Fruit fly (Drosophila melanogaster) whole organism, embryonic: ENCODE data around the gene cpb.

ENCODE experiments used
- Awh ChIP-seq: fragments of 200-800 bp; sonication (Bioruptor generic); IDR thresholded peaks from 2 replicates; pipeline ENCODE4, ENCODE4 v1.3.6; 2022; ENCODE audit warnings: missing biosample characterization, missing genetic modification characterization
- B-H2 ChIP-seq: fragments of 200-800 bp; sonication (Bioruptor generic); optimal IDR thresholded peaks from 2 replicates; lab custom pipeline; 2018; ENCODE audit warnings: missing biosample characterization, mild to moderate bottlenecking, missing genetic modification characterization
- CG11398 ChIP-seq: fragments of 200-800 bp; sonication (Bioruptor generic); optimal IDR thresholded peaks from 2 replicates; lab custom pipeline; 2016; ENCODE audit warnings: missing biosample characterization, missing genetic modification characterization
- CG12391 ChIP-seq: fragments of 200-800 bp; sonication (Bioruptor generic); optimal IDR thresholded peaks from 3 replicates; lab custom pipeline; 2018; ENCODE audit warnings: missing biosample characterization, mild to moderate bottlenecking, missing genetic modification characterization, moderate library complexity
- CG13287 ChIP-seq: fragments of 200-800 bp; sonication (Bioruptor generic); IDR thresholded peaks from 2 replicates; pipeline ENCODE4 v1.3.6; 2022; ENCODE audit warnings: missing biosample characterization, missing genetic modification characterization; ENCODE audit not compliant: partially characterized antibody
- CG13296 ChIP-seq: fragments of 200-800 bp; sonication (Bioruptor generic); optimal IDR thresholded peaks from 3 replicates; lab custom pipeline; 2018; ENCODE audit warnings: missing biosample characterization, mild to moderate bottlenecking, missing genetic modification characterization
- CG1529 ChIP-seq: fragments of 200-800 bp; sonication (Bioruptor generic); optimal IDR thresholded peaks from 3 replicates; lab custom pipeline; 2018; ENCODE audit warnings: missing biosample characterization, missing genetic modification characterization
- CG17186 ChIP-seq: fragments of 200-800 bp; sonication (Bioruptor generic); optimal IDR thresholded peaks from 3 replicates; lab custom pipeline; 2017; ENCODE audit warnings: missing biosample characterization, missing genetic modification reagents, missing genetic modification characterization
- CG17802 ChIP-seq: fragments of 200-800 bp; sonication (Bioruptor generic); optimal IDR thresholded peaks from 2 replicates; lab custom pipeline; 2018; ENCODE audit warnings: missing biosample characterization, mild to moderate bottlenecking, missing genetic modification characterization, moderate library complexity
- CG2889 ChIP-seq: fragments of 200-800 bp; sonication (Bioruptor generic); IDR thresholded peaks from 3 replicates; pipeline ENCODE4 v1.3.6; 2022; ENCODE audit warnings: missing biosample characterization, missing genetic modification characterization
- CG31365 ChIP-seq: fragments of 200-800 bp; sonication (Bioruptor generic); optimal IDR thresholded peaks from 2 replicates; lab custom pipeline; 2018; ENCODE audit warnings: missing biosample characterization, mild to moderate bottlenecking, missing genetic modification characterization
- CG34422 ChIP-seq: fragments of 200-800 bp; sonication (Bioruptor generic); IDR thresholded peaks from 3 replicates; pipeline ENCODE4 v1.3.6; 2022; ENCODE audit warnings: missing biosample characterization, missing genetic modification characterization
- CG4820 ChIP-seq: fragments of 200-800 bp; sonication (Bioruptor generic); optimal IDR thresholded peaks from 3 replicates; lab custom pipeline; 2016; ENCODE audit warnings: missing biosample characterization, missing genetic modification characterization
- CG6254 ChIP-seq: fragments of 200-800 bp; sonication (Bioruptor generic); optimal IDR thresholded peaks from 3 replicates; lab custom pipeline; 2017; ENCODE audit warnings: mild to moderate bottlenecking, missing biosample characterization, missing genetic modification reagents, missing genetic modification characterization
- CG6791 ChIP-seq: fragments of 200-800 bp; sonication (Bioruptor generic); IDR thresholded peaks from 3 replicates; pipeline ENCODE4 v1.3.6; 2022; ENCODE audit warnings: missing biosample characterization, missing genetic modification characterization; ENCODE audit not compliant: partially characterized antibody
- CG7357 ChIP-seq: fragments of 200-800 bp; sonication (Bioruptor generic); IDR thresholded peaks from 3 replicates; pipeline ENCODE4 v1.3.6; 2022; ENCODE audit warnings: missing biosample characterization, missing genetic modification characterization
- CG9817 ChIP-seq: fragments of 200-800 bp; sonication (Bioruptor generic); optimal IDR thresholded peaks from 2 replicates; lab custom pipeline; 2018; ENCODE audit warnings: missing biosample characterization, mild to moderate bottlenecking, missing genetic modification characterization, moderate library complexity
- CTCF ChIP-seq: fragments of 200-800 bp; sonication (Bioruptor generic); optimal IDR thresholded peaks from 2 replicates; lab custom pipeline; 2017; ENCODE audit warnings: missing biosample characterization, mild to moderate bottlenecking, missing genetic modification characterization, moderate library complexity
- CrebB ChIP-seq: fragments of 200-800 bp; sonication (Bioruptor generic); optimal IDR thresholded peaks from 3 replicates; lab custom pipeline; 2018; ENCODE audit warnings: missing biosample characterization, mild to moderate bottlenecking, missing genetic modification characterization
- Dad ChIP-seq: fragments of 200-800 bp; sonication (Bioruptor generic); optimal IDR thresholded peaks from 3 replicates; lab custom pipeline; 2016; ENCODE audit warnings: missing biosample characterization, missing genetic modification characterization
- Dbx ChIP-seq: fragments of 200-800 bp; sonication (Bioruptor generic); IDR thresholded peaks from 3 replicates; pipeline ENCODE4 v1.3.6; 2022; ENCODE audit warnings: missing biosample characterization, missing genetic modification characterization
- E2f2 ChIP-seq: fragments of 200-800 bp; sonication (Bioruptor generic); IDR thresholded peaks from 2 replicates; pipeline ENCODE4 v1.3.6; 2022; ENCODE audit warnings: missing biosample characterization, missing genetic modification characterization
- Ets65A ChIP-seq: fragments of 200-800 bp; sonication (Bioruptor generic); peaks from one replicate; lab custom pipeline; 2016; ENCODE audit warnings: missing biosample characterization, missing genetic modification characterization
- Fer3 ChIP-seq: fragments of 200-800 bp; sonication (Bioruptor generic); optimal IDR thresholded peaks from 2 replicates; lab custom pipeline; 2018; ENCODE audit warnings: missing biosample characterization, mild to moderate bottlenecking, missing genetic modification characterization, moderate library complexity
- H15 ChIP-seq: fragments of 200-800 bp; sonication (Bioruptor generic); IDR thresholded peaks from 3 replicates; pipeline ENCODE4 v1.3.6; 2022; ENCODE audit warnings: missing biosample characterization, missing genetic modification characterization
- HmgZ ChIP-seq: fragments of 200-800 bp; sonication (Bioruptor generic); optimal IDR thresholded peaks from 2 replicates; lab custom pipeline; 2018; ENCODE audit warnings: missing biosample characterization, mild to moderate bottlenecking, missing genetic modification characterization
- MBD-R2 ChIP-seq: fragments of 200-800 bp; sonication (Bioruptor generic); IDR thresholded peaks from 2 replicates; pipeline ENCODE4 v1.3.6; 2022; ENCODE audit warnings: missing biosample characterization, missing genetic modification characterization
- Max ChIP-seq: fragments of 200-800 bp; sonication (Bioruptor generic); optimal IDR thresholded peaks from 2 replicates; lab custom pipeline; 2016; ENCODE audit warnings: missing biosample characterization, mild to moderate bottlenecking, missing genetic modification characterization
- Med ChIP-seq: fragments of 200-800 bp; sonication (Bioruptor generic); peaks from one replicate; lab custom pipeline; 2016; ENCODE audit warnings: missing biosample characterization, missing genetic modification characterization, mild to moderate bottlenecking, inconsistent platforms, moderate library complexity
- Mes4 ChIP-seq: fragments of 200-800 bp; sonication (Bioruptor generic); optimal IDR thresholded peaks from 2 replicates; lab custom pipeline; 2016; ENCODE audit warnings: missing biosample characterization, missing genetic modification characterization
- NK7.1 ChIP-seq: fragments of 200-800 bp; sonication (Bioruptor generic); optimal IDR thresholded peaks from 3 replicates; lab custom pipeline; 2016; ENCODE audit warnings: missing biosample characterization, missing genetic modification characterization
- Rx ChIP-seq: fragments of 200-800 bp; sonication (Bioruptor generic); IDR thresholded peaks from 2 replicates; pipeline ENCODE4 v1.3.6; 2022; ENCODE audit warnings: missing biosample characterization, missing genetic modification characterization
- Xrp1 ChIP-seq: fragments of 200-800 bp; sonication (Bioruptor generic); IDR thresholded peaks from 2 replicates; pipeline ENCODE4 v1.3.6; 2022; ENCODE audit warnings: missing biosample characterization, missing genetic modification characterization
- al ChIP-seq: fragments of 200-800 bp; sonication (Bioruptor generic); IDR thresholded peaks from 2 replicates; pipeline ENCODE4 v1.3.6; 2022; ENCODE audit warnings: missing biosample characterization, missing genetic modification characterization
- bsh ChIP-seq, 2 experiments: fragments of 200-800 bp; sonication (Bioruptor generic); optimal IDR thresholded peaks; 2 replicates each; lab custom pipeline; 2017 to 2018; ENCODE audit warnings: mild to moderate bottlenecking in 2 of 2, missing biosample characterization in 2 of 2, missing genetic modification characterization in 2 of 2, moderate library complexity in 1 of 2
- chinmo ChIP-seq: fragments of 200-800 bp; sonication (Bioruptor generic); IDR thresholded peaks from 4 replicates; pipeline ENCODE4 v1.3.6; 2022; ENCODE audit warnings: missing biosample characterization, missing genetic modification characterization; ENCODE audit not compliant: partially characterized antibody
- crp ChIP-seq, 2 experiments: fragments of 200-800 bp; sonication (Bioruptor generic); optimal IDR thresholded peaks; 2 replicates in 1 of 2; 3 replicates in 1 of 2; lab custom pipeline; 2017; ENCODE audit warnings: missing biosample characterization in 2 of 2, missing genetic modification characterization in 2 of 2, mild to moderate bottlenecking in 1 of 2, moderate library complexity in 1 of 2
- danr ChIP-seq: fragments of 200-800 bp; sonication (Bioruptor generic); IDR thresholded peaks from 2 replicates; pipeline ENCODE4 v1.3.6; 2022; ENCODE audit warnings: missing biosample characterization, missing genetic modification characterization
- dm ChIP-seq: fragments of 200-800 bp; sonication (Bioruptor generic); optimal IDR thresholded peaks from 3 replicates; lab custom pipeline; 2016; ENCODE audit warnings: missing biosample characterization, missing genetic modification characterization
- eve ChIP-seq, 2 experiments: fragments of >200 bp; optimal IDR thresholded peaks; 2 replicates each; lab custom pipeline; 2017; ENCODE audit warnings: missing biosample characterization in 2 of 2, missing genetic modification characterization in 2 of 2
- ftz-f1 ChIP-seq: fragments of 200-800 bp; sonication (Bioruptor generic); optimal IDR thresholded peaks from 2 replicates; lab custom pipeline; 2016; ENCODE audit warnings: missing biosample characterization, missing genetic modification characterization
- jumu ChIP-seq: fragments of 200-800 bp; sonication (Bioruptor generic); optimal IDR thresholded peaks from 3 replicates; lab custom pipeline; 2016; ENCODE audit warnings: missing biosample characterization, missing genetic modification characterization
- pzg ChIP-seq: fragments of 200-800 bp; sonication (Bioruptor generic); optimal IDR thresholded peaks from 3 replicates; lab custom pipeline; 2018; ENCODE audit warnings: missing biosample characterization, mild to moderate bottlenecking, missing genetic modification characterization, moderate library complexity
- schlank ChIP-seq: fragments of 200-800 bp; sonication (Bioruptor generic); optimal IDR thresholded peaks from 2 replicates; lab custom pipeline; 2018; ENCODE audit warnings: missing biosample characterization, mild to moderate bottlenecking, missing genetic modification characterization
- sna ChIP-seq: fragments of 200-800 bp; sonication (Bioruptor generic); IDR thresholded peaks from 2 replicates; pipeline ENCODE4 v1.3.6; 2022; ENCODE audit warnings: missing biosample characterization, missing genetic modification characterization; ENCODE audit not compliant: partially characterized antibody
- stwl ChIP-seq: fragments of 200-800 bp; sonication (Bioruptor generic); optimal IDR thresholded peaks from 3 replicates; lab custom pipeline; 2018; ENCODE audit warnings: missing biosample characterization, mild to moderate bottlenecking, missing genetic modification characterization, moderate library complexity
- sug ChIP-seq: fragments of 200-800 bp; optimal IDR thresholded peaks from 2 replicates; lab custom pipeline; 2019; ENCODE audit warnings: missing biosample characterization, mild to moderate bottlenecking, missing genetic modification characterization, moderate library complexity
- tll ChIP-seq, 2 experiments: fragments of 200-800 bp in 1 of 2; fragments of >200 bp in 1 of 2; sonication (Bioruptor generic) in 1 of 2; optimal IDR thresholded peaks; 2 replicates each; lab custom pipeline; 2017 to 2019; ENCODE audit warnings: missing biosample characterization in 2 of 2, missing genetic modification characterization in 2 of 2, mild to moderate bottlenecking in 1 of 2, moderate library complexity in 1 of 2
- trem ChIP-seq: fragments of 200-800 bp; optimal IDR thresholded peaks from 3 replicates; lab custom pipeline; 2019; ENCODE audit warnings: missing biosample characterization, mild to moderate bottlenecking, missing genetic modification characterization, moderate library complexity
- twi ChIP-seq: fragments of 200-800 bp; optimal IDR thresholded peaks from 2 replicates; lab custom pipeline; 2019; ENCODE audit warnings: missing biosample characterization, mild to moderate bottlenecking, missing genetic modification characterization, moderate library complexity
- vvl ChIP-seq: fragments of 200-800 bp; sonication (Bioruptor generic); IDR thresholded peaks from 2 replicates; pipeline ENCODE4 v1.3.6; 2022; ENCODE audit warnings: missing biosample characterization, missing genetic modification characterization
- wdn ChIP-seq: fragments of 200-800 bp; sonication (Bioruptor generic); IDR thresholded peaks from 2 replicates; pipeline ENCODE4 v1.3.6; 2022; ENCODE audit warnings: missing biosample characterization, missing genetic modification characterization

Gene cpb

DNA sequence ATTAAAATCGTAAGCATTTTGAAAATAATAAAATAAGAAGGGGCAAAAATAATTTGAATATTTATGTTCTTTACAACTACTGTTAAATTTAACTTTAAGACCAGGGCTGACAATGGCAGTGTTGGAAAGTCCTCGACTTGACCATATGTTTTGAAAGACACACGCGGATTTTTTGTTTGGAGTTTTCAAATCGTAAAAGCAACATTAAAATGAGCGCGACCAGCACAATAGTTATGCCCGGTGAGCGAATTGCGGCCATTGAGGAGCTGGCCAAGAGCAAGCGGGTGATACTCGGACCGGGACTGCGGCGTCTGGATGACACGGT lies 23.9 kb downstream of the cpb start, which contains the start of gene Rrp40:
TSS of gene Rrp40 (plus strand) at position 113 of the 325 bp plus-strand sequence.
- TF ChIP-seq CG4820 (GFP tag; lab: Kevin White, UChicago) = no peak
- TF ChIP-seq CG13296 (GFP tag; lab: Kevin White, UChicago) = no peak
- TF ChIP-seq Rx = no peak
- no peak for TF ChIP-seq eve (GFP tag; optimal IDR thresholded peaks at IDR 0.05; lab: Kevin White, UChicago)
- TF ChIP-seq CG1529 (GFP tag; lab: Kevin White, UChicago) = no peak
- peak; percentile 74 for TF ChIP-seq MBD-R2 (GFP tag; lab: Robert Waterston, UW)
- TF ChIP-seq schlank (tag; lab: Kevin White, UChicago) = no peak
- TF ChIP-seq Awh = no peak
- peak; percentile 38 for TF ChIP-seq CG17186 (GFP tag; lab: Kevin White, UChicago)
- TF ChIP-seq CG13287 (GFP tag; lab: Robert Waterston, UW) = peak; percentile 21; the same call in 1 of the 2 replicates
- peak; percentile 50 for TF ChIP-seq twi (tag; lab: Kevin White, UChicago)
- TF ChIP-seq B-H2 (GFP tag; lab: Kevin White, UChicago) = no peak
- TF ChIP-seq jumu (GFP tag; lab: Kevin White, UChicago) = no peak
- TF ChIP-seq Med (GFP tag; lab: Kevin White, UChicago) = peak; percentile 80
- 0 out of 3 replicates have a peak, but pooled peaks have one; percentile 8 for TF ChIP-seq CG6791
- peak; percentile 55 to 96 for TF ChIP-seq crp (GFP tag; optimal IDR thresholded peaks at IDR 0.05; lab: Kevin White, UChicago)
- no peak for TF ChIP-seq Xrp1
- no peak for TF ChIP-seq CG2889 (GFP tag; lab: Robert Waterston, UW)
- TF ChIP-seq Ets65A = no peak
- TF ChIP-seq CG9817 = no peak
- TF ChIP-seq pzg (GFP tag; lab: Kevin White, UChicago) = peak; percentile 60
- no peak for TF ChIP-seq NK7.1 (GFP tag; lab: Kevin White, UChicago)
- peak; percentile 85 for TF ChIP-seq E2f2 (GFP tag; lab: Robert Waterston, UW)
- no peak for TF ChIP-seq Dad (GFP tag; lab: Kevin White, UChicago)
- TF ChIP-seq HmgZ = no peak
- TF ChIP-seq dm (GFP tag; lab: Kevin White, UChicago) = peak; percentile 66
- no peak for TF ChIP-seq bsh (GFP tag; optimal IDR thresholded peaks at IDR 0.05; lab: Kevin White, UChicago)
- no peak for TF ChIP-seq CG11398 (GFP tag; lab: Kevin White, UChicago)
- peak; percentile 38; the same call in 1 of the 3 replicates for TF ChIP-seq CG34422 (GFP tag; lab: Robert Waterston, UW)
- TF ChIP-seq CG12391 (tag; lab: Kevin White, UChicago) = no peak
- TF ChIP-seq al = no peak
- TF ChIP-seq wdn (GFP tag; lab: Robert Waterston, UW) = no peak
- no peak for TF ChIP-seq danr (GFP tag; lab: Robert Waterston, UW)
- TF ChIP-seq Fer3 = no peak
- TF ChIP-seq CG31365 = no peak
- peak in 1 of 2 experiments; percentile 54 for TF ChIP-seq tll (GFP tag; optimal IDR thresholded peaks at IDR 0.05; lab: Kevin White, UChicago)
- TF ChIP-seq chinmo (GFP tag; lab: Robert Waterston, UW) = no peak
- peak; percentile 71 for TF ChIP-seq stwl (tag; lab: Kevin White, UChicago)
- no peak for TF ChIP-seq Mes4 (GFP tag; lab: Kevin White, UChicago)
- peak; percentile 12 for TF ChIP-seq CTCF (GFP tag; lab: Kevin White, UChicago)
- TF ChIP-seq vvl = peak; percentile 48
- 0 out of 2 replicates have a peak, but pooled peaks have one; percentile 22 for TF ChIP-seq sna
- TF ChIP-seq CrebB (tag; lab: Kevin White, UChicago) = no peak
- no peak for TF ChIP-seq sug (tag; lab: Kevin White, UChicago)
- TF ChIP-seq CG17802 (tag; lab: Kevin White, UChicago) = no peak
- no peak for TF ChIP-seq ftz-f1 (GFP tag; lab: Kevin White, UChicago)
- no peak for TF ChIP-seq CG7357 (GFP tag; lab: Robert Waterston, UW)
- peak; percentile 14 for TF ChIP-seq trem (tag; lab: Kevin White, UChicago)
- peak; percentile 3 for TF ChIP-seq Max (GFP tag; lab: Kevin White, UChicago)
- no peak for TF ChIP-seq CG6254
- no peak for TF ChIP-seq H15
- no peak for TF ChIP-seq Dbx (GFP tag; lab: Robert Waterston, UW)
